Worm (Caenorhabditis elegans) whole organism, dauer: Measurements from ENCODE around the gene C35A11.3.

Experiments
- unc-62 ChIP-seq: sonication (generic microtip); optimal IDR thresholded peaks from 2 replicates; lab custom pipeline; 2017; ENCODE audit warnings: missing biosample characterization, missing genetic modification reagents, missing genetic modification characterization

The C35A11.3 gene

DNA sequence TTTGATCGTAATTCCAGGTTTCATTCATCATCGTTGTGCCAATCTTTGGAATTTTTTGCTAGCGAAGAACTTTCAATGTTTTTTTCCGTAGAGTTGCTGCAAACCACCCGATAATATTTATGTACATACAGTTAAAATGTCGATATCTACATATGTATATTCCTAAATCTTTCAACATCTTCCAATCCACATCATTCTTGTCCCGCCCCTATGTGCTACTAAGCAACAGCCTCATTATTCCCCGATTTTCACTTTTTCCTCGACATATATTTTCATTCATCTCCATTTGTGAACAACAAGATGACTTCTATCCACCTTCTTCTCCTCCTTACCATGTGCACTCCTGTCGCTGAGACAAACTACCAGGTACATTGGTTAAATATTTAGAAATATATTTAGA lies at the start of gene C35A11.3:
Gene C35A11.3 (plus strand): TSS at position 301 of the 400 bp plus-strand sequence.
- TF ChIP-seq unc-62 (GFP tag; lab: Kevin White, UChicago) = no peak

DNA sequence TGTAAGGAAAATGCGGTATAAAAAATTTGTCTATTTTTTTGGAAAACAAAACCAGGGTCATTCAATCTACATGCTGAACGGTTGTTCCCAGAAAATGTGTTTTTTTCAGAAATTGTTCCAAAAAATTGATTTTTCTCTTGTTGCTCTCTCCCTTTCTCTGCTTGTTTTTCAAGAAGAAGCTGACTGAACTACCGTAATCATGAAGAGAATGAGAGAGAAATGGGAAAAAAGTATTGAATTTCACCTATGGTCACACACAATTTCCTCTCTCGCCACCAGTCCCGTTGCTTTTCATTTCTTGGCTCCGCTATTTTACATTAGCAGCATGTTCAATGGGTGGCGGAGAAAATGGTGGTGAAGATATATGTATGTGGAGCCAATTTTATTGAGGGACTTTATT lies 49.4 kb upstream of the C35A11.3 start:
- TF ChIP-seq unc-62 (GFP tag; lab: Kevin White, UChicago) = no peak

DNA sequence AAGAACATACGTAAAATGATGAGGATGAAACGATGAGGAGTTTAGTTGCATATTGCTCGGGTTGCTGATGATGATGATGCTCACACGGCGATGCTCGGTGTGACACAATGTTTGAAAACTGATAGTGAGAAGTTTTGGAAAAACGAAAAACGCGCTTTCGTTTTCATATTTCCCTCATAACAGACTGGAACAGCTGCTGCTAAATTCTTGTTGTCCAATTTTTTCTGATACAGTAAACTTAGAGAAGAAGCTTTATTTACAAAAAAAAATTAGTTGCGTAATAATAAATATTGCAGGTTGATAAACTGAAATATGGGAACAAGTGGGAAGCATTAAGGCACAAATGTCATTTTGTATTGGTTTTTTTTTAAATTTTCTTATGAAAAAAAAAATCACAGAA lies 47.7 kb upstream of the C35A11.3 start, which contains the start of gene ceh-33:
Gene ceh-33 (minus strand): TSS at position 101 of the 400 bp plus-strand sequence.
- no peak for TF ChIP-seq unc-62 (GFP tag; lab: Kevin White, UChicago)

DNA sequence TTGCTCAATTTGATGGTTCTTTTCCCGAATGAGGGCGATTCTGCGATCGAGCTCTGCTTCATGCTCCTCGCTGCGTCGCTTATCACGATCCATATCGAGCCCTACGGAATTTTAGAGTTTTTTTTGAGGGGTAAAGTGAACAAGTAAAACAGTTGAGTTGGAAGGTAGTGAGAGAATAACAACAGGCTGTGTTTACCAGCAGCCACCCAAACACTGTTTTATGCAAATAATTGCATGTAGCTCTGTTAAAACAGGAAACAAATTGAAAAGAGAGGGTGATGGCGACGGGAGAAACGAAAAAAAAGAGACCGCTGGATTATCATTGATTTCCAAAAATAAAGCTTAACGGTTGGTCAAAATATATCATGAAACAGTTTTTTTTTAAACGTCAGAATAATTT lies 43.9 kb upstream of the C35A11.3 start, which contains the start of gene C10G8.8:
Gene C10G8.8 (minus strand): TSS at position 101 of the 400 bp plus-strand sequence.
- no peak for TF ChIP-seq unc-62 (GFP tag; lab: Kevin White, UChicago)

DNA sequence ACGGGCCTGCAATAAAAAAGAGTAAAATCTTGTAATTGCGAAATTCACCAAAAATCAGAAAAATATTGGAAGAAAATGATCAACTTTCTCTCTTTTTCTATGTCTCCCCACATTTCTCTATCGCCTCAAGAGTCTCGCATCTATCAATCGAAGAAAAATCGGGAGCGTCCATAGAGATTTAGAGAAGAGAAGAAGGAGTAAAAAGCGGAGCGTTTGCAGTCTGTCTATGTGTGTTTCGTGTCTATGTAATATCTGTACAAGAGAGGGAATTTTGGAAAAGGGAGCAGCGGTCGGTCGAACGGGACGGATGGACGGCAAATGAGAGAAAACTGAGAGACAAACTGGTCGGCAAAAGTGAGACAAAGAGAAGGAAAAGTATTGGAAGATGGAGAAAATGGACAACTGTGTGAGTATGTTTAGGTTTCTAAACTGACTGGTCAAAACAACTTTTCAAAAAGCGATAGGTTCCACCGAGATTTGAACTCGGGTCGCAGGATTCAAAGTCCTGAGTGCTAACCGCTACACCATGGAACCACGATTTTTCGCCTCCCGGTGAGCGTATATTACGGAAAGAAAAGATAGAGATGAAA lies 42.4 kb upstream of the C35A11.3 start:
- TF ChIP-seq unc-62 (GFP tag; lab: Kevin White, UChicago) = no peak

DNA sequence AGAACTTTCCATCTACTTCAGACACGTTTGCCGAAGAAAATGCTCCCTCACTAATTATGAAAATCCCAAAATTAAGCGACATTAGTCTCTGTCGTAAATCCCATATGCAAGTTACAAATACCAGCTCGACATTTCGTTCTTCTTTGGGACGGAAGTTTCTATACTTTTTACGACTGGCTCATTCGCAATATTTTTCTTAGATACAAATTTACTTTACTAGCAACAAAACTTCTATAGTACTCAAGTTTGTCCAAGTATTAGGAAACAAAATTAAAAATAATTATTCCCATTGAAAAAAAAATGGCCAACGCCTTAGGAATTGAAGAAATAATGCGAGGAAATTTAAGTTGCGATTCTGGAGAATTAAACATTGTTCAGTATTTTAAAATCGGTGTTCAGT lies 41.3 kb upstream of the C35A11.3 start, which contains the start of gene srg-26:
Gene srg-26 (plus strand): TSS at position 301 of the 400 bp plus-strand sequence.
- TF ChIP-seq unc-62 (GFP tag; lab: Kevin White, UChicago) = no peak

DNA sequence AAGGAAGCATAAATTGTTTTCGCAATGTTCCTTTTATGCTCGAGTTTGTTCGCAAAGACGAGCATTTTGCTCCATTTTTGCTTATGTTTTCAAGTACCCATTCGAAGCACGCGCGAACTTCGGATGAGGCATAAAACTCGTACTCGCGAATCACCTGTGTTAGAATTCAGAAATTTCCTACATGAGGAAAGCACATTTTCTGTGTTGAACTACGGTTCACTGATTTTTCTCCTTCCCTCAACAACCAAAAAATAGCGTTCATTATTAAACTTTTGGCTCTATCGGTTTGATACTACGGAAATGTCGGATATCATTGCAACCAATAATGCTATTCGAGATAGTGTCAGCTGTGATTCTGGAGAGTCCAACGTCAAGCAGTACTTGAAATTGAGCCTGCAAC lies 37.6 kb upstream of the C35A11.3 start, which contains the start of gene srg-28:
Gene srg-28 (plus strand): TSS at position 301 of the 400 bp plus-strand sequence.
- TF ChIP-seq unc-62 (GFP tag; lab: Kevin White, UChicago) = no peak

DNA sequence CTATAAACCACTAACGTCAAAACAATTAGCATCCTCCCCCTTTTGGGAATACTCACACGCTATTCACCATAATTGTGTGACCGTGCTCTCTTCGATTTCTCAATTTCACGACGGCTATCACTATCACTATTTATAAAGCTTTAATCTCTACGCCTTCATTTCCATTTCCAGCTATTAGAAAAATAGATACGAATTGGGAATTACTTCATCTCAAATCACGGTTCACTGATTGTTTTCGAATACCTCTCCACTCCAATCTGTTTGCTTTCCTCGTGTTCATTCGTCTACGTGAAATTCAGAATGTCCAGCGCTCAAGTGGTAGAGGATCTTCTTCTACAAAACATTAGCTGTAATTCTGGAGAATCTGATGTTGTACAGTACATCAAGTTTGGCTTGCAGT lies 35.3 kb upstream of the C35A11.3 start, which contains the start of gene srg-29:
Gene srg-29 (plus strand): TSS at position 301 of the 400 bp plus-strand sequence.
- no peak for TF ChIP-seq unc-62 (GFP tag; lab: Kevin White, UChicago)

DNA sequence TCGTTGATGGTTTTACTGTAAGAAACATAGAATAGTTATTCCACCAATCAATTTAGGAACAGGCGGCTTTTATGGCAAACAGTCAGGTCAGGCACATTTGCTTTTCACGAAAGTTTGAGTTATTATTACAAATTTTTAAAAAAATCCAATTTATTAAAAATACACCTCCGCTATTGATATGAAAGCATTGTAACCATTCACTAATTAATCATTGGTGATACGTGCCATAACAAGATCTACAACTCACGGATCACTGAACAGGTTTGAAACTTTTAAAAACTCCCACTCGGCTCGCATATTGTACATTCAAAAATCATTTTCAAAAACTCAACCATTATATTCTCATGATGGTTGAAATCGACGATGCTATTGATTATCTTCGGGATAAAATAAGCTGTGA lies 32.7 kb upstream of the C35A11.3 start, which contains the start of gene srg-27:
Gene srg-27 (plus strand): TSS at position 301 of the 400 bp plus-strand sequence.
- TF ChIP-seq unc-62 (GFP tag; lab: Kevin White, UChicago) = no peak

DNA sequence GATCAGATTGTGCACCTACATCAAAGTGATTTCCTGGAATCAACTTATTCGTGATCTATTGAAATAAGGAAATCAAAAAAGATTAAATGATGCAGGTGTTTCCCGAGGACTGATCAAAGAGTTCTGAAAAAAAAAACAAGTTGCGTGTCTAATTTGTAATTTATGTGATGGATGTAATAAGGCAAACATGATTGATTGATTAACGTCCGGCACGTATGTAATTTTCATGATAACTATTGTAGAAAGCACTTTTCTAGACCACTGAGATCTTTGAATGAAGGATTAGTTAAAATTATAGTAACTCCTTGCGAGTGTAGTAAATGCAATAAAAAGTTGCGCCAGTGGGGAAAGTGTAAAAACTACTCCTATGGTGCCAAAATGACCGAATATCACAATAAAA lies 26.8 kb upstream of the C35A11.3 start, which contains the start of gene srg-25:
Gene srg-25 (minus strand): TSS at position 101 of the 400 bp plus-strand sequence.
- no peak for TF ChIP-seq unc-62 (GFP tag; lab: Kevin White, UChicago)

DNA sequence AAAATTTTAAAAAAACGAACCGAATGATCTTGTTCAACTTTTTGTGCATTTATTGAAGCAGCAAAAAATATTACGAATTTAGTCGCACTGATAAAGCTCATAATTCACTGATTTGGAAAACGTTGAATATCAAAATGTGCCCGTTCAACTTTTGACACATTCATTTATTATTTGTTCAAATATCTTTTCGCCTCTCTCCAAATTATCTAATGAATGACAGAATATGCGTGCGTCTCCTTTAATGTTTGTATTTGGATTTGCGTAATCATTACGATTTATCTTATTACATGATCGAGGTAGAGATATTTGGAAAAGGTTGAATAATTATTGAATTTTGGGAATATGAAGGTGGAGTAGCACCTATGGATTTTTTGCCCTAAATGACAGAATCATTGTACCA lies 22.7 kb upstream of the C35A11.3 start, which contains the start of gene T09D3.3:
Gene T09D3.3 (minus strand): TSS at position 101 of the 400 bp plus-strand sequence.
- no peak for TF ChIP-seq unc-62 (GFP tag; lab: Kevin White, UChicago)

DNA sequence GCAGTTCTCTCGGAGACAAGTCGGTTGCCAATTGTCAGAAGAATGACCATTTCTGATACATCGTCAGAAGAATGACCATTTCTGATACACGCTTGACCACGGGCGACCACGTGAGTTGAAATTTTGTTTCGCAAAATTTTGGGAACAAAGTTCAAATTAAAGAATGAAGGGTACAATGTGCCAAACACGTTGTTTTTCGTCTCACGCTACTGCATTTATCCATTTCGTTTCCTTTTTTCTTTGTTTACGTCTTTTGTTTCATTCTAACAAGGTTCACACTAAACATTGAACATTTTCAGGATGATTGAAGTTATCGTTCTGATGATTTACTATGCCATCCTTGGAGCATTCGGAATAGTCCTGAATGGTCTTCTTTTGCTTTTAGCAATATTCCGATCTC lies 20.7 kb upstream of the C35A11.3 start, which contains the start of gene srd-9:
Gene srd-9 (plus strand): TSS at position 301 of the 400 bp plus-strand sequence.
- no peak for TF ChIP-seq unc-62 (GFP tag; lab: Kevin White, UChicago)

DNA sequence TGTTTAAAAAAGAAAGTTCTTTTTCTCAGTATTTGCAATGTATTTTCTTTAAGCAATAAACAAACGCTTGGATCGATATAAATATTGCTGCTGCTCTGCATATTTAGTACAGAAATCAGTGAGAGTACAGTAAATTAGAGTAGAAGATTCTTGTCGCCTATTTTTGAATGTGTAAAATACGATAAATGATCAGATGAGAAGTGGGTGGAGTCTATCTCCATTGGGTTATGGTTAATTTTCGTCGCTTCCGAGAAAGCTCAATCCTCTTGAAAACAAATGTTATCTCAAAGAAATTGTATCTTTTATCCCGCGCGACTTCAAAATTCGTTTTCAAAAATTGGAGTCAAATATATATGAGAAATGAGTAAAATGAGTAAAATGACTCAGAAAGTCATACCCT lies 13.4 kb upstream of the C35A11.3 start, which contains the start of gene nhr-216:
Gene nhr-216 (minus strand): TSS at position 101 of the 400 bp plus-strand sequence.
- TF ChIP-seq unc-62 (GFP tag; lab: Kevin White, UChicago) = no peak

DNA sequence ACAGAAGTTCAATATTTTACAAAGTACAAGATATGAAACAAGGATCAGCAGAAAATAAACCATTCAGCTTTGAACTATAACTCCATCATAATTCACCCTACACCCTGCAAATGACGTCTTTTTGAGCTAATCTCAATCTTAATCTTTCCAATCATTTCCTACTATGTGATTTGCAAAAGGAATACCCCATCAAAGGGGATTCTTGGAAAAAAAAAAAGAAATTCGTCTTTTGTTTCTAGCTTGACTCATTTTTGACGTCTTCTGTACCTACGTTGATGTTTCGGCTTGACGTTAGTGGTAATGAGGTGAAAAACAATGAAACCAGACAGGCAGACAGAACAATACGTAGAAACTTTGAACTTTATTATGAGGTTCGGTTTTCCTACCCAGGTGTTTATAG lies 10.0 kb upstream of the C35A11.3 start:
- no peak for TF ChIP-seq unc-62 (GFP tag; lab: Kevin White, UChicago)

DNA sequence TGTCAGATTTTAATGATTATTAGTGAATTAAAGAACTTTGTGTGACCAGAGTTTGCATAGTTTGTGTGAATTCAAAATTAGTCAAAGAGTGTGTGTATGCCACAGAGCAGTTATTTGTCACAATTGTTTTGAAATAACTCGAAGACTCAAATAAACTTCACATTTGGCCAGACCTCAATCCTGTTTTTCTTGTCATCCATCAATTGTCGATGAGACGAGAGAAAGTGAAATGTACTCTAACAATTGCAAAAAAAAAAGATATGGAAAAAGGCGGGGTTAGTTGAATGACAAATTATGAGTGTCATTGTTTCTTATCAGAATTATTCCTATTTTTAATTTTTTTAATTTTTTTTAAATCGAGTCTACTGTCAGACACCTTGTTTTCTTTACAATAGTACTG lies 7.4 kb upstream of the C35A11.3 start, which contains the start of gene T09D3.8:
Gene T09D3.8 (plus strand): TSS at position 301 of the 400 bp plus-strand sequence.
- TF ChIP-seq unc-62 (GFP tag; lab: Kevin White, UChicago) = no peak

DNA sequence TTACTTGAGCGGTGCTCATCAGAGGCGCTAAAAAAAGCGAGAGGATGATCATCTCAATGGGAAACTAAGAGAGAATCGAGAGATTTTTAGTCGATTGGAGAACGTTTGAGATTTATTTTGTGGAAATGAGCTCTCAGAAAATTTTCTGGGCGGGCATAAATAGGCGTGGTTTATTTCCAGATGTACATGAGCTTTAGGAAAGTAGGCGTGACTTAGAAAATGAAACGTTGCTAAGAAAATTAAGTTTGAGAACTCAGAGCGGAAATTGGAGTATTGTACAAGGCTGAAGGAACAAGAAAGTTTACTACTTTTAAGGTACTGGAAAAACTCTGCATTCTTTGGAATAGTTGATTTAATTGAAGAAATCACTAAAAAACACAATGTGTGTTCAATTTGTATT lies 3.4 kb upstream of the C35A11.3 start, which contains the start of gene T09D3.9:
Gene T09D3.9 (minus strand): TSS at position 101 of the 400 bp plus-strand sequence.
- no peak for TF ChIP-seq unc-62 (GFP tag; lab: Kevin White, UChicago)
